Fruit fly (Drosophila melanogaster) whole organism, embryonic: ENCODE results near the gene CG32568.
A peak's percentile ranks its signal among the peaks of the same experiment; 100 is the strongest.

ENCODE experiments used
- Aef1 ChIP-seq: fragments of 200-800 bp; sonication (Bioruptor generic); IDR thresholded peaks from 3 replicates; pipeline ENCODE4 v1.3.6; 2022; ENCODE audit warnings: missing biosample characterization, missing genetic modification characterization
- CG10209 ChIP-seq: fragments of 200-800 bp; sonication (Bioruptor generic); optimal IDR thresholded peaks from 3 replicates; lab custom pipeline; 2017; ENCODE audit warnings: missing biosample characterization, mild to moderate bottlenecking, missing genetic modification characterization, missing genetic modification reagents
- CG11456 ChIP-seq: fragments of 200-800 bp; sonication (Bioruptor generic); IDR thresholded peaks from 3 replicates; pipeline ENCODE4 v1.3.6; 2022; ENCODE audit warnings: missing biosample characterization, missing genetic modification characterization
- CG11504 ChIP-seq: fragments of 200-800 bp; sonication (Bioruptor generic); optimal IDR thresholded peaks from 3 replicates; lab custom pipeline; 2019; ENCODE audit warnings: missing biosample characterization, mild to moderate bottlenecking, missing genetic modification characterization, moderate library complexity
- CG13296 ChIP-seq: fragments of 200-800 bp; sonication (Bioruptor generic); optimal IDR thresholded peaks from 3 replicates; lab custom pipeline; 2018; ENCODE audit warnings: missing biosample characterization, mild to moderate bottlenecking, missing genetic modification characterization
- CG15269 ChIP-seq: fragments of 200-800 bp; sonication (Bioruptor generic); optimal IDR thresholded peaks from 2 replicates; lab custom pipeline; 2018; ENCODE audit warnings: missing biosample characterization, mild to moderate bottlenecking, missing genetic modification characterization, moderate library complexity
- CG17361 ChIP-seq: fragments of 200-800 bp; sonication (Bioruptor generic); IDR thresholded peaks from 3 replicates; pipeline ENCODE4 v1.3.6; 2022; ENCODE audit warnings: missing biosample characterization, missing genetic modification characterization
- CG17568 ChIP-seq: fragments of 200-800 bp; sonication (Bioruptor generic); optimal IDR thresholded peaks from 2 replicates; lab custom pipeline; 2018; ENCODE audit warnings: missing biosample characterization, mild to moderate bottlenecking, missing genetic modification characterization, moderate library complexity
- CG18262 ChIP-seq: fragments of 200-800 bp; optimal IDR thresholded peaks from 3 replicates; lab custom pipeline; 2019; ENCODE audit warnings: missing biosample characterization, mild to moderate bottlenecking, missing genetic modification characterization, moderate library complexity
- CG31388 ChIP-seq: fragments of 200-800 bp; sonication (Bioruptor generic); optimal IDR thresholded peaks from 2 replicates; lab custom pipeline; 2016; ENCODE audit warnings: missing biosample characterization, missing genetic modification characterization
- CG32767 ChIP-seq: fragments of 200-800 bp; sonication (Bioruptor generic); IDR thresholded peaks from 2 replicates; pipeline ENCODE4 v1.3.6; 2022; ENCODE audit warnings: missing biosample characterization, missing genetic modification characterization
- CG33213 ChIP-seq: fragments of 200-800 bp; sonication (Bioruptor generic); optimal IDR thresholded peaks from 3 replicates; lab custom pipeline; 2016; ENCODE audit warnings: missing biosample characterization, missing genetic modification characterization
- CG4360 ChIP-seq: fragments of 200-800 bp; sonication (Bioruptor generic); IDR thresholded peaks from 2 replicates; pipeline ENCODE4 v1.3.6; 2022; ENCODE audit warnings: missing biosample characterization, missing genetic modification characterization
- CG5180 ChIP-seq: fragments of 200-800 bp; sonication (Bioruptor generic); optimal IDR thresholded peaks from 3 replicates; lab custom pipeline; 2017; ENCODE audit warnings: missing biosample characterization, missing genetic modification characterization, mild to moderate bottlenecking, moderate library complexity, missing genetic modification reagents
- CG6813 ChIP-seq: fragments of 200-800 bp; sonication (Bioruptor generic); optimal IDR thresholded peaks from 2 replicates; lab custom pipeline; 2017; ENCODE audit warnings: missing biosample characterization, missing genetic modification characterization, mild to moderate bottlenecking, moderate library complexity, missing genetic modification reagents
- CG7987 ChIP-seq: fragments of 200-800 bp; sonication (Bioruptor generic); optimal IDR thresholded peaks from 2 replicates; lab custom pipeline; 2018; ENCODE audit warnings: missing biosample characterization, mild to moderate bottlenecking, missing genetic modification characterization, moderate library complexity
- Deaf1 ChIP-seq: fragments of 200-800 bp; optimal IDR thresholded peaks from 3 replicates; lab custom pipeline; 2019; ENCODE audit warnings: missing biosample characterization, mild to moderate bottlenecking, missing genetic modification characterization, moderate library complexity
- Elba2 ChIP-seq: fragments of 200-800 bp; sonication (Bioruptor generic); optimal IDR thresholded peaks from 3 replicates; lab custom pipeline; 2016; ENCODE audit warnings: missing biosample characterization, missing genetic modification characterization
- GATAe ChIP-seq: fragments of 200-800 bp; sonication (Bioruptor generic); conservative IDR thresholded peaks from 2 replicates; pipeline ENCODE4 v1.3.6; 2022; ENCODE audit warnings: missing biosample characterization, missing genetic modification characterization
- Hmx ChIP-seq: fragments of 200-800 bp; sonication (Bioruptor generic); optimal IDR thresholded peaks from 2 replicates; lab custom pipeline; 2016; ENCODE audit warnings: missing biosample characterization, missing genetic modification characterization
- Hsf ChIP-seq: fragments of 200-800 bp; sonication (Bioruptor generic); optimal IDR thresholded peaks from 3 replicates; lab custom pipeline; 2016; ENCODE audit warnings: missing biosample characterization, missing genetic modification characterization
- Lhr ChIP-seq: fragments of 200-800 bp; sonication (Bioruptor generic); optimal IDR thresholded peaks from 3 replicates; lab custom pipeline; 2017; ENCODE audit warnings: mild to moderate bottlenecking, missing biosample characterization, missing genetic modification reagents, missing genetic modification characterization
- MTF-1 ChIP-seq: fragments of 200-800 bp; sonication (Bioruptor generic); optimal IDR thresholded peaks from 2 replicates; lab custom pipeline; 2018; ENCODE audit warnings: missing biosample characterization, mild to moderate bottlenecking, missing genetic modification characterization, borderline replicate concordance
- Neu2 ChIP-seq: fragments of 200-800 bp; sonication (Bioruptor generic); optimal IDR thresholded peaks from 3 replicates; lab custom pipeline; 2016; ENCODE audit warnings: missing biosample characterization, missing genetic modification characterization, borderline replicate concordance
- Nf-YB ChIP-seq: fragments of 200-800 bp; sonication (Bioruptor generic); optimal IDR thresholded peaks from 3 replicates; lab custom pipeline; 2019; ENCODE audit warnings: missing biosample characterization, mild to moderate bottlenecking, missing genetic modification characterization, moderate library complexity
- Sox100B ChIP-seq: fragments of 200-800 bp; sonication (Bioruptor generic); optimal IDR thresholded peaks from 3 replicates; lab custom pipeline; 2018; ENCODE audit warnings: missing biosample characterization, mild to moderate bottlenecking, missing genetic modification characterization
- Sox102F ChIP-seq: fragments of 200-800 bp; sonication (Bioruptor generic); optimal IDR thresholded peaks from 2 replicates; lab custom pipeline; 2018; ENCODE audit warnings: missing biosample characterization, mild to moderate bottlenecking, missing genetic modification characterization, moderate library complexity
- Sry-β ChIP-seq: fragments of 200-800 bp; sonication (Bioruptor generic); optimal IDR thresholded peaks from 2 replicates; lab custom pipeline; 2018; ENCODE audit warnings: missing biosample characterization, mild to moderate bottlenecking, missing genetic modification characterization, moderate library complexity
- Taf1 ChIP-seq: fragments of 200-800 bp; sonication (Bioruptor generic); IDR thresholded peaks from 2 replicates; pipeline ENCODE4 v1.3.6; 2022; ENCODE audit warnings: missing biosample characterization, missing genetic modification characterization
- ara ChIP-seq: fragments of 200-800 bp; sonication (Bioruptor generic); IDR thresholded peaks from 2 replicates; pipeline ENCODE4 v1.3.6; 2022; ENCODE audit warnings: missing biosample characterization, missing genetic modification characterization
- cas ChIP-seq: fragments of 200-800 bp; sonication (Bioruptor generic); IDR thresholded peaks from 2 replicates; pipeline ENCODE4 v1.3.6; 2022; ENCODE audit warnings: missing biosample characterization, missing genetic modification characterization
- chm ChIP-seq: fragments of 200-800 bp; sonication (Bioruptor generic); IDR thresholded peaks from 2 replicates; pipeline ENCODE4 v1.3.6; 2022; ENCODE audit warnings: missing biosample characterization, missing genetic modification characterization
- dati ChIP-seq: fragments of 200-800 bp; sonication (Bioruptor generic); IDR thresholded peaks from 2 replicates; pipeline ENCODE4 v1.3.6; 2022; ENCODE audit warnings: missing biosample characterization, missing genetic modification characterization
- exex ChIP-seq: fragments of 200-800 bp; sonication (Bioruptor generic); optimal IDR thresholded peaks from 4 replicates; lab custom pipeline; 2018; ENCODE audit warnings: missing biosample characterization, mild to moderate bottlenecking, missing genetic modification characterization, moderate library complexity
- fd3F ChIP-seq: fragments of 200-800 bp; sonication (Bioruptor generic); optimal IDR thresholded peaks from 2 replicates; lab custom pipeline; 2018; ENCODE audit warnings: missing biosample characterization, mild to moderate bottlenecking, missing genetic modification characterization, moderate library complexity
- ftz-f1 ChIP-seq: fragments of 200-800 bp; sonication (Bioruptor generic); optimal IDR thresholded peaks from 2 replicates; lab custom pipeline; 2016; ENCODE audit warnings: missing biosample characterization, missing genetic modification characterization
- fu2 ChIP-seq: fragments of 200-800 bp; sonication (Bioruptor generic); optimal IDR thresholded peaks from 2 replicates; lab custom pipeline; 2016; ENCODE audit warnings: missing biosample characterization, missing genetic modification characterization
- grau ChIP-seq: fragments of 200-800 bp; optimal IDR thresholded peaks from 3 replicates; lab custom pipeline; 2019; ENCODE audit warnings: missing biosample characterization, mild to moderate bottlenecking, missing genetic modification characterization, moderate library complexity
- gsb ChIP-seq: fragments of 200-800 bp; sonication (Bioruptor generic); IDR thresholded peaks from 2 replicates; pipeline ENCODE4 v1.3.6; 2022; ENCODE audit warnings: missing biosample characterization, missing genetic modification characterization
- h ChIP-seq: fragments of >200 bp; optimal IDR thresholded peaks from 2 replicates; lab custom pipeline; 2017
- hkb ChIP-seq, 2 experiments: fragments of 200-800 bp in 1 of 2; fragments of >200 bp in 1 of 2; sonication (Bioruptor generic) in 1 of 2; IDR thresholded peaks in 1 of 2; optimal IDR thresholded peaks in 1 of 2; 2 replicates each; pipeline versions ENCODE4 v1.3.6 to Lab custom; 2017 to 2022; ENCODE audit warnings: missing biosample characterization in 1 of 2, missing genetic modification characterization in 1 of 2
- lola ChIP-seq, 3 experiments: fragments of >200 bp in 2 of 3; fragments of 200-800 bp in 1 of 3; sonication (Bioruptor generic) in 1 of 3; optimal IDR thresholded peaks; 2 replicates each; lab custom pipeline; 2017 to 2019; ENCODE audit warnings: missing biosample characterization in 3 of 3, missing genetic modification characterization in 3 of 3, mild to moderate bottlenecking in 1 of 3, moderate library complexity in 1 of 3
- nmo ChIP-seq: fragments of 200-800 bp; sonication (Bioruptor generic); optimal IDR thresholded peaks from 2 replicates; lab custom pipeline; 2018; ENCODE audit warnings: missing biosample characterization, mild to moderate bottlenecking, missing genetic modification characterization, moderate library complexity
- org-1 ChIP-seq: fragments of 200-800 bp; sonication (Bioruptor generic); optimal IDR thresholded peaks from 2 replicates; lab custom pipeline; 2017; ENCODE audit warnings: missing biosample characterization, missing genetic modification characterization
- pum ChIP-seq: fragments of 200-800 bp; sonication (Bioruptor generic); optimal IDR thresholded peaks from 2 replicates; lab custom pipeline; 2016; ENCODE audit warnings: missing biosample characterization, missing genetic modification characterization
- pzg ChIP-seq: fragments of 200-800 bp; sonication (Bioruptor generic); optimal IDR thresholded peaks from 3 replicates; lab custom pipeline; 2018; ENCODE audit warnings: missing biosample characterization, mild to moderate bottlenecking, missing genetic modification characterization, moderate library complexity
- schlank ChIP-seq: fragments of 200-800 bp; sonication (Bioruptor generic); optimal IDR thresholded peaks from 2 replicates; lab custom pipeline; 2018; ENCODE audit warnings: missing biosample characterization, mild to moderate bottlenecking, missing genetic modification characterization
- sens-2 ChIP-seq: fragments of 200-800 bp; sonication (Bioruptor generic); IDR thresholded peaks from 2 replicates; pipeline ENCODE4 v1.3.6; 2022; ENCODE audit warnings: missing biosample characterization, missing genetic modification characterization
- slou ChIP-seq: fragments of 200-800 bp; sonication (Bioruptor generic); optimal IDR thresholded peaks from 3 replicates; lab custom pipeline; 2016; ENCODE audit warnings: missing biosample characterization, missing genetic modification characterization
- toy ChIP-seq: fragments of 200-800 bp; sonication (Bioruptor generic); IDR thresholded peaks from 2 replicates; pipeline ENCODE4 v1.3.6; 2022; ENCODE audit warnings: missing biosample characterization, missing genetic modification characterization
- unpg ChIP-seq: fragments of 200-800 bp; sonication (Bioruptor generic); optimal IDR thresholded peaks from 3 replicates; lab custom pipeline; 2018; ENCODE audit warnings: missing biosample characterization, mild to moderate bottlenecking, missing genetic modification characterization, moderate library complexity

CG32568 gene

dm6 chrX:16768770-16769169, 28.1 kb downstream of the CG32568 start (continued):
- TF ChIP-seq Taf1 (GFP tag; lab: Robert Waterston, UW) (no peak), CG6813 (no peak), schlank (tag; lab: Kevin White, UChicago) (no peak), dati (GFP tag; lab: Robert Waterston, UW) (no peak), CG11504 (tag; lab: Kevin White, UChicago) (peak; percentile 69), pum (no peak), CG13296 (GFP tag; lab: Kevin White, UChicago) (peak; percentile 18), lola (GFP tag; optimal IDR thresholded peaks at IDR 0.05; lab: Kevin White, UChicago) (no peak), Sox102F (GFP tag; lab: Kevin White, UChicago) (peak; percentile 24), CG17361 (GFP tag; lab: Robert Waterston, UW) (0 out of 3 replicates have a peak, but pooled peaks have one; percentile 22), grau (tag; lab: Kevin White, UChicago) (peak; percentile 33), CG18262 (tag; lab: Kevin White, UChicago) (peak; percentile 51), org-1 (no peak), Hmx (GFP tag; lab: Kevin White, UChicago) (no peak), Hsf (GFP tag; lab: Kevin White, UChicago) (no peak), Lhr (GFP tag; lab: Kevin White, UChicago) (no peak), hkb (optimal IDR thresholded peaks at IDR 0.05; lab: Kevin White, UChicago) (no peak), hkb (GFP tag; IDR thresholded peaks at IDR 0.05; lab: Robert Waterston, UW) (no peak), CG31388 (GFP tag; lab: Kevin White, UChicago) (no peak), pzg (GFP tag; lab: Kevin White, UChicago) (no peak), fd3F (no peak), ara (GFP tag; lab: Robert Waterston, UW) (no peak), CG33213 (GFP tag; lab: Kevin White, UChicago) (no peak), h (lab: Kevin White, UChicago) (no peak), slou (GFP tag; lab: Kevin White, UChicago) (no peak), gsb (GFP tag; lab: Robert Waterston, UW) (no peak), toy (no peak), CG4360 (GFP tag; lab: Robert Waterston, UW) (no peak), Aef1 (GFP tag; lab: Robert Waterston, UW) (no peak), Elba2 (GFP tag; lab: Kevin White, UChicago) (no peak), nmo (GFP tag; lab: Kevin White, UChicago) (peak; percentile 69), MTF-1 (GFP tag; lab: Kevin White, UChicago) (no peak), fu2 (GFP tag; lab: Kevin White, UChicago) (no peak), Neu2 (GFP tag; lab: Kevin White, UChicago) (no peak), CG5180 (GFP tag; lab: Kevin White, UChicago) (no peak), exex (tag; lab: Kevin White, UChicago) (no peak), Sry-β (GFP tag; lab: Kevin White, UChicago) (no peak), cas (GFP tag; lab: Robert Waterston, UW) (no peak), sens-2 (GFP tag; lab: Robert Waterston, UW) (no peak), CG7987 (GFP tag; lab: Kevin White, UChicago) (no peak), ftz-f1 (GFP tag; lab: Kevin White, UChicago) (no peak), GATAe (GFP tag; lab: Robert Waterston, UW) (no peak), chm (GFP tag; lab: Robert Waterston, UW) (no peak), Nf-YB (no peak), Deaf1 (tag; lab: Kevin White, UChicago) (no peak), CG32767 (GFP tag; lab: Robert Waterston, UW) (no peak), Sox100B (GFP tag; lab: Kevin White, UChicago) (peak; percentile 38), CG10209 (no peak), CG17568 (GFP tag; lab: Kevin White, UChicago) (no peak), unpg (GFP tag; lab: Kevin White, UChicago) (peak; percentile 28), CG11456 (GFP tag; lab: Robert Waterston, UW) (no peak), CG15269 (tag; lab: Kevin White, UChicago) (peak; percentile 27)
